Worm (Caenorhabditis elegans): ENCODE measurements around the gene VB0395L.1.
A peak's percentile ranks its signal among the peaks of the same experiment; 100 is the strongest.

Gene VB0395L.1

DNA sequence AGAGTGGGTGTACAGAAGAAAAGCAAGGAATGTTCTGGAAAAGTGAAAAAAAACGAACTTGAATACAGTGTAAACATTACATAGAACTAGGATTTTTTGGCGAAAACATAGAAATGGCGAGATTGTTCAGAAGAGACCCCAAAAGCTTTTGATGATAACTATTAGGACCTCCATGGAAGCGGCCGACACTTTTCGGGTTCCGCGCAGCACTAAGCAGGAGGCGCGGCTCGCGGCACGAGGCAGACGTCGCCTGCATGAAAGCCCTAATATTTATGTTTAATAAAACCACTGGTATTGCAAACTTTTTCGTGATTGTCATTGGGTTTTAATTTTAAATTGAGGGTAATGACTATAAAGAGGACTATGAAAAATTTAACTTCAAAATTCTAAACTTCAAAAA is 18.9 kb downstream of the VB0395L.1 start:
- TF ChIP-seq set-16 (GFP tag; IDR thresholded peaks at IDR 0.05) (peak; percentile 13; the same call in 1 of the 2 replicates), dmd-9 (GFP tag; IDR thresholded peaks at IDR 0.05) (no peak)

DNA sequence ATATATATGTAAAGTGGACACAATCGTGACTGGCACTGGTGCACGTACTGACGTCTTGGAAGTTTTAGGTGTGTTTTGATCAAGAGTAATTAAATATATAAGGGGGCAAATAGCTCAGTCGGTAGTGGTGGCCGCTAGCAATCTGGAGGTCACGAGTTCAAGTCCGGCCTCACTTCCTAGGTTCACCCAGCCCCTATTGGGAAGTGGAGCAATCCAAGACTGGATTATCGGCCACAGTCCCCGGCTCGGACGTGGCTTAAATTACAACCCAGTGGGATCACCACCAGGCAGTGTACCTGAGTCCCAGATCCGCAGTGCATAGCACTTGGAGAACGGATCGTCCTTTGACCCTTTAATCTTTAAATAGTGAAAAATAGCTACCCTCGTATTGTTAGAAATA is 19.6 kb downstream of the VB0395L.1 start:
- TF ChIP-seq php-3 (GFP tag; IDR thresholded peaks at IDR 0.05): no peak
- TF ChIP-seq unc-62 (GFP tag; optimal IDR thresholded peaks at IDR 0.05 in 1 of 2): peak in 1 of 2 experiments; percentile 73
- TF ChIP-seq unc-62 (tag; optimal IDR thresholded peaks at IDR 0.05): no peak
- no peak for TF ChIP-seq lin-13 (GFP tag; optimal IDR thresholded peaks at IDR 0.05)
- no peak for TF ChIP-seq jun-1 (tag; optimal IDR thresholded peaks at IDR 0.05)
- TF ChIP-seq egl-27 (tag; optimal IDR thresholded peaks at IDR 0.05): no peak

DNA sequence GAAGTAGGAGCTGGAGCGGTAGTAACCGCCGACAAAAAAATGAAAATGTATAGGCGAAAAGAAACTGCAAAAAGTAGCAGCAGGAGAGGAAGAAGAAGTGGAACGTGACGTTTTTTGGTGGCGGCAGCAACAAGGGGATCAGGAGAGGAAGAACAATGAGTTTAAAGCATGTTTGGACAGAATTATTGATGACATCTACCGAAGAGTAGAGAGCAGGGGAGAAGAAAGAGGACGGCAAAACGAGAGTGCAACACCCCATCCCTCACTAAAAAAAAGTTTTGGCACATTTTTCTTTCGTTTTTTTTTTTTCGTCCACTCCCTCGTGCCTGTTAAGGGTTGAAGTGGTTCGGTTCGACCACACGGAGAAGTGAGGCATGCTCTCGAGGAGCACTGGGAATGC is 22.9 kb downstream of the VB0395L.1 start:
- TF ChIP-seq mdl-1 (tag; optimal IDR thresholded peaks at IDR 0.05): peak in 1 of 2 experiments; percentile 25
- TF ChIP-seq hlh-30 (tag; optimal IDR thresholded peaks at IDR 0.05; ENCODE audit: insufficient read depth): peak; percentile 12
- no peak for TF ChIP-seq aha-1 (tag)
- no peak for TF ChIP-seq mes-2 (tag; optimal IDR thresholded peaks at IDR 0.05; ENCODE audit: poor library complexity, severe bottlenecking)
- TF ChIP-seq mep-1 (tag; optimal IDR thresholded peaks at IDR 0.05): peak; percentile 24
- peak in 1 of 2 experiments; percentile 18 for TF ChIP-seq lsy-2 (tag; optimal IDR thresholded peaks at IDR 0.05)

DNA sequence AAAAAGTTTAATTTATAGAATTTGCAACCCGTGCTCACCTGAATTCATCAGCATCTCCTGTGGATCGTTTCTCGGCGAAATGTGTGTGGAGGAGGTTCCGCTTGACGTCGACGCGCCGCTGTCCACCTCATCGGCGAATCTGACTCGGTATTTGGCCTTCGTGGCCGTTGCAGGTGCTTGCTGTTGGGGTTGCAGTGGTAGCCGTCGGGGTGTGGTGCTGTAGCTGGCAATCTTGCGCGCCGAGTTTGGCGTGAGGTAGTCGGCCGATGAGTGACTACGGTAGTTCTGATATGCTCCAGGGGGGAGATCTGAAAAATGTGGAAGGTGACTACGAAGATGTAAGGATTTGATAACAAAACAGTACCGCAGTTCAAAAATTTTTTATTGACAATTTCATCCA is 24.0 kb downstream of the VB0395L.1 start:
- TF ChIP-seq F44E2.7 (GFP tag; IDR thresholded peaks at IDR 0.05): no peak
- TF ChIP-seq set-16 (GFP tag; IDR thresholded peaks at IDR 0.05): peak; percentile 82
- 0 out of 2 replicates have a peak, but pooled peaks have one; percentile 7 for TF ChIP-seq egl-43 (GFP tag; IDR thresholded peaks at IDR 0.05)
- TF ChIP-seq lin-13 (GFP tag; optimal IDR thresholded peaks at IDR 0.05): no peak
- no peak for TF ChIP-seq ceh-82 (tag; optimal IDR thresholded peaks at IDR 0.05)
- TF ChIP-seq zip-11 (GFP tag; IDR thresholded peaks at IDR 0.05): no peak
- TF ChIP-seq aha-1 (tag): peak; percentile 21
- TF ChIP-seq D1046.2 (GFP tag; IDR thresholded peaks at IDR 0.05): 0 out of 2 replicates have a peak, but pooled peaks have one; percentile 52
- no peak for TF ChIP-seq nhr-11 (tag; optimal IDR thresholded peaks at IDR 0.05)

DNA sequence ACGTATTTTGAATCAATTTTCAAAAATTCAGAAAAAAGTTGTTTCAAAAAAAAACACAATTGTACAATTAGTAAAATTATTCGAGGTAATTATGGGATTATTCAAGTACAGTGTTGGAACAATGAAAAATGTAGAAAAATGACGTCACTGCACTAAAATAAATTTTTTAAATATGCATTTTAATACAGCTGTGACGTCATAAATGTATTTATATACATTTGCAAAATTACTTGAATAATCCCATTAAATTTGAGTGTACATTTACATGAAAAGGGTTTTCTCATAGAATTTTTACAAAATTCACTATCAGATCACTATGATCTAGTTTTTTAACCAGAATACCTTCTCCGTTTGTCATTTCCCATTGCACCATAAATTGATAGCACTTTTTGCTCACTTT is 28.2 kb downstream of the VB0395L.1 start:
- TF ChIP-seq T26A8.4 (GFP tag; IDR thresholded peaks at IDR 0.05) (no peak), spr-3 (GFP tag; optimal IDR thresholded peaks at IDR 0.05) (no peak), F44E2.7 (GFP tag; IDR thresholded peaks at IDR 0.05) (no peak), mxl-3 (GFP tag; optimal IDR thresholded peaks at IDR 0.05) (no peak), gei-8 (GFP tag; optimal IDR thresholded peaks at IDR 0.05) (no peak)

DNA sequence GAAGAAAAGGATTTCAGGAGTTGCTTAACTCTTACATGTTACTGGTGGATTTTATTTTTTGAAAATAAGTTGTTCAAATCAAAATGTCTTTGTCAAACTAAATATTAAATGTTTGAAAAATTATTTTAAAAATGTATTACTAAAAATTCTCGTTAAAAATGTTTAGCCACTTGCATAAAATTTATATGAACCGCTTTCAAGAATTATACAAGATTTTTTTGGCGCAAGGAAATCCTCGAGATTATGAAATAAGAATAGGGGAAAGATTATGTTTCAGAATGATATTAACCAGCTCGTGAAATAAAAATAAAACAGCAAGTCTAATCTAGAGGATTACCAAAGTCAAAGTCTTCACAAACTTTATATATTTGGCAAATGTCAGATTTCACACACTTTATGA is 33.5 kb downstream of the VB0395L.1 start:
- TF ChIP-seq fkh-10 (GFP tag; optimal IDR thresholded peaks at IDR 0.05): peak; percentile 69
- TF ChIP-seq ces-1 (GFP tag; optimal IDR thresholded peaks at IDR 0.05): peak; percentile 0
- no peak for TF ChIP-seq nhr-11 (tag; optimal IDR thresholded peaks at IDR 0.05)
- TF ChIP-seq ceh-20 (GFP tag; IDR thresholded peaks at IDR 0.05): 0 out of 2 replicates have a peak, but pooled peaks have one; percentile 27
- TF ChIP-seq ztf-7 (tag; optimal IDR thresholded peaks at IDR 0.05): peak; percentile 70
- peak; percentile 76 for TF ChIP-seq T26A8.4 (GFP tag; IDR thresholded peaks at IDR 0.05)
- no peak for TF ChIP-seq lin-38 (GFP tag; IDR thresholded peaks at IDR 0.05)
- peak in 1 of 2 experiments; percentile 60 for TF ChIP-seq daf-16 (GFP tag; optimal IDR thresholded peaks at IDR 0.05)
- TF ChIP-seq daf-16 (tag; optimal IDR thresholded peaks at IDR 0.05): no peak
- TF ChIP-seq ztf-11 (tag; optimal IDR thresholded peaks at IDR 0.05): no peak
- TF ChIP-seq rbr-2 (tag; optimal IDR thresholded peaks at IDR 0.05): peak; percentile 57
- TF ChIP-seq nhr-6 (tag; optimal IDR thresholded peaks at IDR 0.05): peak; percentile 54
- TF ChIP-seq dmd-6 (GFP tag; IDR thresholded peaks at IDR 0.05): peak; percentile 40
- TF ChIP-seq F10B5.3 (tag; optimal IDR thresholded peaks at IDR 0.05): peak; percentile 18
- no peak for TF ChIP-seq gei-8 (GFP tag; optimal IDR thresholded peaks at IDR 0.05)
- no peak for TF ChIP-seq arid-1 (GFP tag; conservative IDR thresholded peaks at IDR 0.05)
- TF ChIP-seq nhr-48 (tag; optimal IDR thresholded peaks at IDR 0.05): peak; percentile 50
- no peak for TF ChIP-seq lin-29 (GFP tag; IDR thresholded peaks at IDR 0.05)
- TF ChIP-seq nhr-77 (tag; optimal IDR thresholded peaks at IDR 0.05): peak; percentile 92
- TF ChIP-seq hlh-30 (tag; optimal IDR thresholded peaks at IDR 0.05; ENCODE audit: insufficient read depth): no peak
- peak; percentile 12 for TF ChIP-seq lir-3 (tag; optimal IDR thresholded peaks at IDR 0.05)
- TF ChIP-seq spr-1 (tag; optimal IDR thresholded peaks at IDR 0.05): peak; percentile 11
- peak; percentile 80 for TF ChIP-seq T20F7.1 (GFP tag; optimal IDR thresholded peaks at IDR 0.05)
